Fruit fly (Drosophila melanogaster): Measurements from ENCODE around the gene SdhAL.

Gene SdhAL

dm6 chr3L:11927287-11927743 is 2.8 kb upstream of the SdhAL start, which contains the start of gene byn:
Gene byn, plus strand, starts transcription at chr3L:11927693.
- TF ChIP-seq CG4496 (GFP tag; IDR thresholded peaks at IDR 0.05) (no peak), D1 (tag; optimal IDR thresholded peaks at IDR 0.05) (no peak), Snoo (tag; optimal IDR thresholded peaks at IDR 0.05) (no peak), CG10348 (GFP tag; IDR thresholded peaks at IDR 0.05) (no peak), EcR (GFP tag; optimal IDR thresholded peaks at IDR 0.05) (no peak), CG34367 (tag; optimal IDR thresholded peaks at IDR 0.05) (no peak), CG8301 (tag; optimal IDR thresholded peaks at IDR 0.05) (no peak), fd96Ca (GFP tag; IDR thresholded peaks at IDR 0.05) (no peak), gl (tag; optimal IDR thresholded peaks at IDR 0.05) (no peak), Pif1B (GFP tag; optimal IDR thresholded peaks at IDR 0.05) (no peak), Ets98B (GFP tag; IDR thresholded peaks at IDR 0.05) (no peak), CG14655 (GFP tag; optimal IDR thresholded peaks at IDR 0.05) (no peak), CG9948 (tag; optimal IDR thresholded peaks at IDR 0.05) (no peak), CG17806 (tag; optimal IDR thresholded peaks at IDR 0.05) (no peak), CG12605 (GFP tag; IDR thresholded peaks at IDR 0.05) (no peak), CG32121 (GFP tag; IDR thresholded peaks at IDR 0.05) (no peak), CG8159 (tag; optimal IDR thresholded peaks at IDR 0.05) (no peak), CG15710 (tag; optimal IDR thresholded peaks at IDR 0.05) (no peak)

DNA sequence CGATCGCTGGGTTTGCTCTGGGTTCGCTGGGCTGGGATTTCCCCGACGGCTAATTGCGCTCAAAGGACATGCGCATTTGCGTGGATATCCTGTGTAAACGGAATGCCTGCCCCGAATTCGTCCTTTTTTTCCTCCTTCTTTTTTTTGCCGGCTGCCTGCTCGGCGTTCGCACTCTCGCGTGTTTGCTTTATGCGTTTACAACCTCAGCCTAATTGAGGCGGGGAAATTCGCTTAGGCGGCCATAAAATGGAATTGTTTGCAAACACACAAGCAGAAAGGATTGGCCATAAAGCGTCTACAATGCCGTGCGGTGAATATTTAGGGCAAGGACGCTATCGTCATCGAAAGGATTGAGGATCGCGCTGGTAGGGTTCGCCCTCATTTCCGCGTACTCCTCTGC is 825 bp upstream of the SdhAL start:
- TF ChIP-seq CG32121 (GFP tag; IDR thresholded peaks at IDR 0.05) (no peak), CG15710 (tag; optimal IDR thresholded peaks at IDR 0.05) (no peak), Pif1B (GFP tag; optimal IDR thresholded peaks at IDR 0.05) (no peak), EcR (GFP tag; optimal IDR thresholded peaks at IDR 0.05) (no peak), CG34367 (tag; optimal IDR thresholded peaks at IDR 0.05) (no peak), CG10348 (GFP tag; IDR thresholded peaks at IDR 0.05) (no peak), gl (tag; optimal IDR thresholded peaks at IDR 0.05) (no peak), Snoo (tag; optimal IDR thresholded peaks at IDR 0.05) (no peak), fd96Ca (GFP tag; IDR thresholded peaks at IDR 0.05) (no peak), D1 (tag; optimal IDR thresholded peaks at IDR 0.05) (no peak), CG8159 (tag; optimal IDR thresholded peaks at IDR 0.05) (no peak)

DNA sequence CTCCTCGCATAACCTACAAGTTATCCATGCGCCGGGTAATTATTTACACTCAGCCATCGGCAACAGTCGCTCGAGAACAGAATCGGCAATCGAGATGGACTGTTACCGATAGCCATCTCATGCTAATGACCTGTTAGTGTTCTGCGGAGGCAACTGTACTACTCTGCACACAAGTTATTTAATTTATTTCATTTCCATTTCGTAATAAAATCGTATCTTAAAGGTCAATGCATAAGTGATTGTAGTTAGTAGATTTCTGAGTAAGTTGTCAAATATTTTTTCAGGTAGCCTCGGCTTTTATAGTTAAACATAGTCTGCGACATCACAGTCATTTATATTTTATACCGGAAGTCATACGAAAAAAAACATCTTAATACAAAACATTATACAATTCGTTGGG is 3.3 kb downstream of the SdhAL start, which contains the start of gene CG11588:
Gene CG11588 (plus strand): TSS at position 301 of the 400 bp plus-strand sequence.
- TF ChIP-seq rn (GFP tag; IDR thresholded peaks at IDR 0.05) (no peak), Pif1B (GFP tag; optimal IDR thresholded peaks at IDR 0.05) (no peak), CG8159 (tag; optimal IDR thresholded peaks at IDR 0.05) (no peak), CG32121 (GFP tag; IDR thresholded peaks at IDR 0.05) (no peak), CG12605 (GFP tag; IDR thresholded peaks at IDR 0.05) (no peak), CG9948 (tag; optimal IDR thresholded peaks at IDR 0.05) (no peak), CG15710 (tag; optimal IDR thresholded peaks at IDR 0.05) (no peak), CG4496 (GFP tag; IDR thresholded peaks at IDR 0.05) (no peak), D1 (tag; optimal IDR thresholded peaks at IDR 0.05) (no peak), CG13204 (GFP tag; optimal IDR thresholded peaks at IDR 0.05) (no peak), CG34367 (tag; optimal IDR thresholded peaks at IDR 0.05) (no peak), CG17806 (tag; optimal IDR thresholded peaks at IDR 0.05) (no peak), CG14655 (GFP tag; optimal IDR thresholded peaks at IDR 0.05) (no peak), gl (tag; optimal IDR thresholded peaks at IDR 0.05) (no peak), Pif1A (GFP tag; optimal IDR thresholded peaks at IDR 0.05) (no peak), CG8301 (tag; optimal IDR thresholded peaks at IDR 0.05) (no peak), fd96Ca (GFP tag; IDR thresholded peaks at IDR 0.05) (no peak)

dm6 chr3L:11918217-11918616 is 6.3 kb downstream of the SdhAL start:
- TF ChIP-seq Ets98B (GFP tag; IDR thresholded peaks at IDR 0.05) = no peak
- no peak for TF ChIP-seq rn (GFP tag; IDR thresholded peaks at IDR 0.05)
- no peak for TF ChIP-seq CG14655 (GFP tag; optimal IDR thresholded peaks at IDR 0.05)
- no peak for TF ChIP-seq CG13204 (GFP tag; optimal IDR thresholded peaks at IDR 0.05)
- TF ChIP-seq fd96Ca (GFP tag; IDR thresholded peaks at IDR 0.05) = no peak
- no peak for TF ChIP-seq Snoo (tag; optimal IDR thresholded peaks at IDR 0.05)
- no peak for TF ChIP-seq CG12605 (GFP tag; IDR thresholded peaks at IDR 0.05)
- TF ChIP-seq CG8301 (tag; optimal IDR thresholded peaks at IDR 0.05) = no peak
- TF ChIP-seq CG4496 (GFP tag; IDR thresholded peaks at IDR 0.05) = no peak
- TF ChIP-seq Pif1B (GFP tag; optimal IDR thresholded peaks at IDR 0.05) = no peak
- TF ChIP-seq CG8159 (tag; optimal IDR thresholded peaks at IDR 0.05) = no peak
- no peak for TF ChIP-seq D1 (tag; optimal IDR thresholded peaks at IDR 0.05)

DNA sequence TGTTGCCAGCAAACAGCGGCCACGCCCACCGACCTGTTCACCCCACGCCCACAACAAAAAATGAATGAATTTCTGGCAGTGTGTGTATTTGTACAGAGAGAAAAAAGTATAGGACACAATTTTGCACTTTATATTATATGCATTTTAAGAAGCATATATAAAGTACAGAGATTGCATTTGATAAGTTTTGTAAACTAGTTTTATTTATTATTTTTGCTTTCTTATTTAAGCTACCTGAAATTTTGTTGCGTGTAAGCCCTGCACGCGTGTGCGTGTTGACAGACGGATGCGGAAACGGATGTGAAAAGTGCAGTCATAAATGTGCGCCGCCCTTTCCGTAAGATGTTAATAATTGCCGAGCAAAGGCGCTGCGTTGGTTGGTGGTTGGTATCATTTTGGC is 27.8 kb downstream of the SdhAL start:
- TF ChIP-seq CG17806 (tag; optimal IDR thresholded peaks at IDR 0.05) = peak; percentile 30
- no peak for TF ChIP-seq CG8301 (tag; optimal IDR thresholded peaks at IDR 0.05)
- TF ChIP-seq CG32121 (GFP tag; IDR thresholded peaks at IDR 0.05) = no peak
- 0 out of 3 replicates have a peak, but pooled peaks have one; percentile 29 for TF ChIP-seq CG4496 (GFP tag; IDR thresholded peaks at IDR 0.05)
- peak; percentile 42 for TF ChIP-seq CG15710 (tag; optimal IDR thresholded peaks at IDR 0.05)
- peak; percentile 12 for TF ChIP-seq CG14655 (GFP tag; optimal IDR thresholded peaks at IDR 0.05)
- TF ChIP-seq D1 (tag; optimal IDR thresholded peaks at IDR 0.05) = no peak
- peak; percentile 56 for TF ChIP-seq CG8159 (tag; optimal IDR thresholded peaks at IDR 0.05)
- no peak for TF ChIP-seq Snoo (tag; optimal IDR thresholded peaks at IDR 0.05)

DNA sequence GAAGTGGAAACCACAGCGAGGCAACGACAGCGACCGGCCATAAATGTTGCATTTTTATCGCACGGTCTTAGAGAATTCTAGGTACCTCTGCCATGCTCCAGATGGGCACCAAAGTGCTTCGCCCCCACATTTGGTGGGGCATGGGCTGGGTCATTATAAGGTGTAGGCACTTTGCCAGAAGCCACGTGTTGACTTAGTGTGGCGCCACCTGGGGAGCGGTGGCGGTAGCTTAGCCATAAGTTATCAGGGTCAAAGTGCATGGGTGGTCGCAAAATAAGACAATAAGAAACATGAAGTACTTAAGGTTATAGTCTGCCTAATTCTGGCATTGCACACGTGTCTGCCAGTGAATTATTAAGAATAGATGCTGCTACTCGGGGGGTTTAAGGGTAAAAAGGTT is 31.8 kb downstream of the SdhAL start:
- TF ChIP-seq Snoo (tag; optimal IDR thresholded peaks at IDR 0.05) = no peak
- no peak for TF ChIP-seq CG9948 (tag; optimal IDR thresholded peaks at IDR 0.05)
- TF ChIP-seq Pif1B (GFP tag; optimal IDR thresholded peaks at IDR 0.05) = no peak
- no peak for TF ChIP-seq CG15710 (tag; optimal IDR thresholded peaks at IDR 0.05)
- no peak for TF ChIP-seq CG4496 (GFP tag; IDR thresholded peaks at IDR 0.05)
- no peak for TF ChIP-seq fd96Ca (GFP tag; IDR thresholded peaks at IDR 0.05)
- no peak for TF ChIP-seq Ets98B (GFP tag; IDR thresholded peaks at IDR 0.05)
- TF ChIP-seq CG8159 (tag; optimal IDR thresholded peaks at IDR 0.05) = no peak
- no peak for TF ChIP-seq rn (GFP tag; IDR thresholded peaks at IDR 0.05)
- no peak for TF ChIP-seq EcR (GFP tag; optimal IDR thresholded peaks at IDR 0.05)
- no peak for TF ChIP-seq CG14655 (GFP tag; optimal IDR thresholded peaks at IDR 0.05)
